Fruit fly (Drosophila melanogaster): ENCODE data around the gene PlexB.

DNA sequence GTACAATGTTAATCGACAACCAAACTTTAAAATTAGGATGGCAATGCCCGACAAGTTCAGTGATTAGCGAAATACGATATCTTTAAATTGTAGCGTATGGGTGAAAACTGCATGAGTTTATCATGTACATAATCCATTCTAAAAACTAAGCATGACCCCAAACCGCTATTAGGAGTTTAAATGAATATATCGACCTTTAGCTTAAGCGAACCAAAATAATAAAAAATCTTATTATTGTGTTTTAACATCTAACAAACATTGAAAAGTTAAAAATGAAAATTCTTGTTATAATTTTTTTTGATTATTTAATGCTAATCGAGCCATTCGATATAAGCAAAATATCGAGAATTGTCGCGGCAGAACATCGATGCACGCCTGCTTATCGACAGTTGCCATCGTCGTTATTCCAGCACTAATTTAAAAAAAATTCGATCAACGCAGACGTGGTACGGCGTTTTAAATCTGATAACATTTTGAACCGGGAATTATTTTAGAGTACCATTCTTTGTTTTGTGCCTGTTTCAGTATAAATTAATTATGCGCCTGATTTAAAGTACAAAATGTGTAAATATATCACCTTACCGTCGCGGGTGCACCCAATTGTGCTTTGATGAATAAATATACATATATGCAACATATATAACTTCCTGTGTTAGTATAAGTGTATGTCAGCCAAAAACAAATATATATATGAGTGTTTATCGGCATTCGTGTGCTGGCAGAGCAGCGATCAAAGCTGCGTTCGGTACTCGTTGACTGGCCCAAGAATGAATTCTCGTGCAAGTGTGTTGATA lies 25.6 kb upstream of the PlexB start, which contains the start of gene pan:
- no peak for TF ChIP-seq Sin3A (optimal IDR thresholded peaks at IDR 0.05)
- no peak for TF ChIP-seq Myc (optimal IDR thresholded peaks at IDR 0.05)

Measured in Kc167 (cell line).